Worm (Caenorhabditis elegans): ENCODE data around the gene R01E6.2.

- TF ChIP-seq repo-1 (tag; optimal IDR thresholded peaks at IDR 0.05) = no peak
- no peak for TF ChIP-seq snpc-4 (GFP tag; optimal IDR thresholded peaks at IDR 0.05)
- no peak for TF ChIP-seq snpc-4 (tag; optimal IDR thresholded peaks at IDR 0.05)
- TF ChIP-seq bed-1 (GFP tag; IDR thresholded peaks at IDR 0.05) = no peak
- no peak for TF ChIP-seq T26A5.8 (tag; optimal IDR thresholded peaks at IDR 0.05)
These were observed 33.8 kb upstream of the R01E6.2 start, which contains the start of gene F54B11.7 for ce11 chrX:13600136-13600535.
